Fruit fly (Drosophila melanogaster): ENCODE data around the gene CG13408.

The CG13408 gene

dm6 chr3R:22119354-22119753 is 39.2 kb downstream of the CG13408 start, which contains the start of gene Ir94c:
TSS of gene Ir94c (minus strand) at chr3R:22119454.
- TF ChIP-seq CG8478 (optimal IDR thresholded peaks at IDR 0.05) (no peak), CTCF (optimal IDR thresholded peaks at IDR 0.05) (no peak)

dm6 chr3R:22119761-22120160 is 39.6 kb downstream of the CG13408 start, which contains the start of gene CG42390:
TSS of gene CG42390 (plus strand) at chr3R:22120061.
- TF ChIP-seq CG8478 (optimal IDR thresholded peaks at IDR 0.05), result no peak
- TF ChIP-seq CTCF (optimal IDR thresholded peaks at IDR 0.05), result no peak

dm6 chr3R:22121220-22121619 is 41.0 kb downstream of the CG13408 start:
- no peak for TF ChIP-seq CG8478 (optimal IDR thresholded peaks at IDR 0.05)
- no peak for TF ChIP-seq CTCF (optimal IDR thresholded peaks at IDR 0.05)

- TF ChIP-seq CTCF (optimal IDR thresholded peaks at IDR 0.05) (no peak), CG8478 (optimal IDR thresholded peaks at IDR 0.05) (no peak)
Measured at dm6 chr3R:22123347-22123746, 43.2 kb downstream of the CG13408 start.

- TF ChIP-seq CTCF (optimal IDR thresholded peaks at IDR 0.05) (no peak), CG8478 (optimal IDR thresholded peaks at IDR 0.05) (no peak)
Measured at dm6 chr3R:22124863-22125262, 44.7 kb downstream of the CG13408 start.
